Worm (Caenorhabditis elegans) whole organism, L1 larva: Measurements from ENCODE around the gene fbxb-99.

Source experiments
- aly-2 ChIP-seq: fragments of 150-350 bp; optimal IDR thresholded peaks from 2 replicates; lab custom pipeline; 2014; ENCODE audit warnings: missing biosample characterization, missing genetic modification characterization
- fos-1 ChIP-seq: fragments of 150-350 bp; optimal IDR thresholded peaks from 2 replicates; lab custom pipeline; 2014; ENCODE audit warnings: missing biosample characterization, missing genetic modification characterization
- lin-13 ChIP-seq: fragments of 150-350 bp; optimal IDR thresholded peaks from 2 replicates; lab custom pipeline; 2014; ENCODE audit warnings: missing biosample characterization, missing genetic modification reagents, missing genetic modification characterization
- nhr-28 ChIP-seq: fragments of 150-350 bp; optimal IDR thresholded peaks from 2 replicates; lab custom pipeline; 2014; ENCODE audit warnings: missing biosample characterization, missing genetic modification characterization
- nhr-76 ChIP-seq: sonication (generic microtip); optimal IDR thresholded peaks from 2 replicates; lab custom pipeline; 2017; ENCODE audit warnings: missing biosample characterization, missing genetic modification characterization
- tbx-2 ChIP-seq: sonication (generic microtip); optimal IDR thresholded peaks from 2 replicates; lab custom pipeline; 2016; ENCODE audit warnings: missing genetic modification characterization, missing compliant biosample characterization

ce11 chrII:3827801-3828200 is 34.6 kb upstream of the fbxb-99 start, which contains the start of gene F54D10.8:
- TF ChIP-seq nhr-28 (tag; lab: Kevin White, UChicago) = no peak
- TF ChIP-seq tbx-2 (tag; lab: Kevin White, UChicago) = no peak
- TF ChIP-seq fos-1 (tag; lab: Kevin White, UChicago) = no peak
- no peak for TF ChIP-seq nhr-76 (tag; lab: Kevin White, UChicago)
- no peak for TF ChIP-seq aly-2 (tag; lab: Kevin White, UChicago)
- no peak for TF ChIP-seq lin-13 (GFP tag; lab: Kevin White, UChicago)
